Worm (Caenorhabditis elegans): ENCODE data around the gene C17H12.10.

The C17H12.10 gene

ce11 chrIV:6795529-6795928 is 11.1 kb upstream of the C17H12.10 start, which contains the start of the genes C17H12.3 and C17H12.12:
TSS of gene C17H12.3 (minus strand) at chrIV:6795629.
TSS of gene C17H12.12 (plus strand) at chrIV:6795924.
- TF ChIP-seq zfh-2 (GFP tag; conservative IDR thresholded peaks at IDR 0.05), result no peak
- TF ChIP-seq ceh-58 (GFP tag; IDR thresholded peaks at IDR 0.05), result no peak
- TF ChIP-seq ZK185.1 (tag; optimal IDR thresholded peaks at IDR 0.05; ENCODE audit: poor library complexity, severe bottlenecking), result no peak
- TF ChIP-seq gei-17 (GFP tag; optimal IDR thresholded peaks at IDR 0.05), result no peak
- TF ChIP-seq ccch-3 (GFP tag; optimal IDR thresholded peaks at IDR 0.05), result no peak
- TF ChIP-seq ceh-40 (GFP tag; IDR thresholded peaks at IDR 0.05), result no peak
- no peak for TF ChIP-seq ztf-28 (GFP tag; IDR thresholded peaks at IDR 0.05)
- TF ChIP-seq ets-4 (GFP tag; optimal IDR thresholded peaks at IDR 0.05), result no peak
- no peak for TF ChIP-seq rpc-1 (optimal IDR thresholded peaks at IDR 0.05)
- no peak for TF ChIP-seq rpc-1 (tag; optimal IDR thresholded peaks at IDR 0.05)
- TF ChIP-seq C06A6.2 (GFP tag; conservative IDR thresholded peaks at IDR 0.05), result no peak
- no peak for TF ChIP-seq snpc-3.4 (tag; optimal IDR thresholded peaks at IDR 0.05)
- no peak for TF ChIP-seq madf-6 (GFP tag; IDR thresholded peaks at IDR 0.05)
- no peak for TF ChIP-seq pbrm-1 (GFP tag; IDR thresholded peaks at IDR 0.05)
- no peak for TF ChIP-seq F52B5.7 (tag; optimal IDR thresholded peaks at IDR 0.05)
- no peak for TF ChIP-seq T07F8.4 (tag; optimal IDR thresholded peaks at IDR 0.05)

ce11 chrIV:6802132-6802531 is 4.5 kb upstream of the C17H12.10 start, which contains the start of the genes cest-4 and C17H12.11:
TSS of gene cest-4 (minus strand) at chrIV:6802337.
TSS of gene C17H12.11 (plus strand) at chrIV:6802387.
- TF ChIP-seq lsl-1 (GFP tag; optimal IDR thresholded peaks at IDR 0.05) (no peak), aptf-2 (GFP tag; conservative IDR thresholded peaks at IDR 0.05) (no peak), T26A5.8 (tag; optimal IDR thresholded peaks at IDR 0.05) (no peak), unc-62 (GFP tag; optimal IDR thresholded peaks at IDR 0.05) (peak; percentile 25), ZK185.1 (tag; optimal IDR thresholded peaks at IDR 0.05; ENCODE audit: poor library complexity, severe bottlenecking) (no peak), bed-1 (GFP tag; IDR thresholded peaks at IDR 0.05) (no peak), him-1 (tag; optimal IDR thresholded peaks at IDR 0.05) (no peak), dpff-1 (tag; optimal IDR thresholded peaks at IDR 0.05) (no peak), bed-2 (GFP tag; IDR thresholded peaks at IDR 0.05) (no peak), K12H6.12 (tag; optimal IDR thresholded peaks at IDR 0.05) (no peak), nhr-80 (tag; optimal IDR thresholded peaks at IDR 0.05) (peak; percentile 80), nhr-120 (GFP tag; IDR thresholded peaks at IDR 0.05) (no peak)

- TF ChIP-seq D2030.7 (GFP tag; IDR thresholded peaks at IDR 0.05) (no peak), pbrm-1 (GFP tag; IDR thresholded peaks at IDR 0.05) (no peak), tbp1 (GFP tag; optimal IDR thresholded peaks at IDR 0.05) (no peak), F57A8.1 (GFP tag; optimal IDR thresholded peaks at IDR 0.05) (no peak), Y53F4B.3 (GFP tag; IDR thresholded peaks at IDR 0.05) (no peak), madf-8 (GFP tag; conservative IDR thresholded peaks at IDR 0.05) (no peak), lin-35 (GFP tag; optimal IDR thresholded peaks at IDR 0.05) (no peak), madf-3 (GFP tag; IDR thresholded peaks at IDR 0.05) (no peak), xnd-1 (tag; optimal IDR thresholded peaks at IDR 0.05) (no peak), madf-6 (GFP tag; IDR thresholded peaks at IDR 0.05) (no peak), athp-1 (tag; optimal IDR thresholded peaks at IDR 0.05) (no peak)
Measured at ce11 chrIV:6803294-6803693, 3.3 kb upstream of the C17H12.10 start.

- no peak for TF ChIP-seq him-1 (tag; optimal IDR thresholded peaks at IDR 0.05)
- no peak for TF ChIP-seq ekl-4 (GFP tag; IDR thresholded peaks at IDR 0.05)
- no peak for TF ChIP-seq nhr-27 (tag; optimal IDR thresholded peaks at IDR 0.05)
- no peak for TF ChIP-seq attf-6 (GFP tag; IDR thresholded peaks at IDR 0.05)
- TF ChIP-seq egl-18 (GFP tag; IDR thresholded peaks at IDR 0.05), result no peak
- no peak for TF ChIP-seq ztf-3 (GFP tag; optimal IDR thresholded peaks at IDR 0.05)
Measured at ce11 chrIV:6803805-6804344, 2.7 kb upstream of the C17H12.10 start.
